Fruit fly (Drosophila melanogaster) whole organism, embryonic: ENCODE data around the gene CG16826.

ENCODE experiments used
- Atf6 ChIP-seq: fragments of 200-800 bp; sonication (Bioruptor generic); IDR thresholded peaks from 2 replicates; pipeline ENCODE4 v1.3.6; 2022; ENCODE audit warnings: missing biosample characterization, missing genetic modification characterization
- BEAF-32 ChIP-seq: fragments of 200-800 bp; sonication (Bioruptor generic); optimal IDR thresholded peaks from 3 replicates; lab custom pipeline; 2017; ENCODE audit warnings: missing biosample characterization, missing genetic modification characterization, mild to moderate bottlenecking, moderate library complexity, missing genetic modification reagents
- Bteb2 ChIP-seq: fragments of 200-800 bp; sonication (Bioruptor generic); optimal IDR thresholded peaks from 2 replicates; lab custom pipeline; 2016; ENCODE audit warnings: missing biosample characterization, missing genetic modification characterization
- CG11504 ChIP-seq: fragments of 200-800 bp; sonication (Bioruptor generic); optimal IDR thresholded peaks from 3 replicates; lab custom pipeline; 2019; ENCODE audit warnings: missing biosample characterization, mild to moderate bottlenecking, missing genetic modification characterization, moderate library complexity
- CG11696 ChIP-seq: fragments of 200-800 bp; sonication (Bioruptor generic); IDR thresholded peaks from 2 replicates; pipeline ENCODE4 v1.3.6; 2022; ENCODE audit warnings: missing biosample characterization, missing genetic modification characterization
- CG12219 ChIP-seq: fragments of 200-800 bp; sonication (Bioruptor generic); optimal IDR thresholded peaks from 3 replicates; lab custom pipeline; 2018; ENCODE audit warnings: missing biosample characterization, mild to moderate bottlenecking, missing genetic modification characterization
- CG12942 ChIP-seq: fragments of 200-800 bp; sonication (Bioruptor generic); optimal IDR thresholded peaks from 3 replicates; lab custom pipeline; 2016; ENCODE audit warnings: missing biosample characterization, missing genetic modification characterization
- CG13287 ChIP-seq: fragments of 200-800 bp; sonication (Bioruptor generic); IDR thresholded peaks from 2 replicates; pipeline ENCODE4 v1.3.6; 2022; ENCODE audit warnings: missing biosample characterization, missing genetic modification characterization; ENCODE audit not compliant: partially characterized antibody
- CG13775 ChIP-seq: fragments of 200-800 bp; sonication (Bioruptor generic); optimal IDR thresholded peaks from 3 replicates; lab custom pipeline; 2017; ENCODE audit warnings: missing biosample characterization, mild to moderate bottlenecking, missing genetic modification characterization
- CG15073 ChIP-seq: fragments of 200-800 bp; sonication (Bioruptor generic); optimal IDR thresholded peaks from 2 replicates; lab custom pipeline; 2016; ENCODE audit warnings: missing biosample characterization, missing genetic modification characterization
- CG1529 ChIP-seq: fragments of 200-800 bp; sonication (Bioruptor generic); optimal IDR thresholded peaks from 3 replicates; lab custom pipeline; 2018; ENCODE audit warnings: missing biosample characterization, missing genetic modification characterization
- CG17328 ChIP-seq: fragments of 200-800 bp; sonication (Bioruptor generic); IDR thresholded peaks from 2 replicates; pipeline ENCODE4 v1.3.6; 2022; ENCODE audit warnings: missing biosample characterization, missing genetic modification characterization
- CG18599 ChIP-seq: fragments of 200-800 bp; sonication (Bioruptor generic); optimal IDR thresholded peaks from 3 replicates; lab custom pipeline; 2017; ENCODE audit warnings: missing biosample characterization, missing genetic modification characterization, mild to moderate bottlenecking, moderate library complexity, missing genetic modification reagents
- CG31388 ChIP-seq: fragments of 200-800 bp; sonication (Bioruptor generic); optimal IDR thresholded peaks from 2 replicates; lab custom pipeline; 2016; ENCODE audit warnings: missing biosample characterization, missing genetic modification characterization
- CG3407 ChIP-seq: fragments of 200-800 bp; sonication (Bioruptor generic); optimal IDR thresholded peaks from 2 replicates; lab custom pipeline; 2018; ENCODE audit warnings: missing biosample characterization, mild to moderate bottlenecking, missing genetic modification characterization
- CG4854 ChIP-seq: fragments of 200-800 bp; sonication (Bioruptor generic); optimal IDR thresholded peaks from 2 replicates; lab custom pipeline; 2016; ENCODE audit warnings: missing biosample characterization, missing genetic modification characterization, inconsistent platforms
- CG9437 ChIP-seq: fragments of 200-800 bp; sonication (Bioruptor generic); optimal IDR thresholded peaks from 2 replicates; lab custom pipeline; 2018; ENCODE audit warnings: missing biosample characterization, mild to moderate bottlenecking, missing genetic modification characterization
- Deaf1 ChIP-seq: fragments of 200-800 bp; optimal IDR thresholded peaks from 3 replicates; lab custom pipeline; 2019; ENCODE audit warnings: missing biosample characterization, mild to moderate bottlenecking, missing genetic modification characterization, moderate library complexity
- Fer1 ChIP-seq: fragments of 200-800 bp; sonication (Bioruptor generic); optimal IDR thresholded peaks from 2 replicates; lab custom pipeline; 2017; ENCODE audit warnings: missing biosample characterization, mild to moderate bottlenecking, missing genetic modification characterization
- Fer3 ChIP-seq: fragments of 200-800 bp; sonication (Bioruptor generic); optimal IDR thresholded peaks from 2 replicates; lab custom pipeline; 2018; ENCODE audit warnings: missing biosample characterization, mild to moderate bottlenecking, missing genetic modification characterization, moderate library complexity
- Hr3 ChIP-seq: fragments of 200-800 bp; sonication (Bioruptor generic); optimal IDR thresholded peaks from 3 replicates; lab custom pipeline; 2016; ENCODE audit warnings: missing biosample characterization, missing genetic modification characterization
- Lhr ChIP-seq: fragments of 200-800 bp; sonication (Bioruptor generic); optimal IDR thresholded peaks from 3 replicates; lab custom pipeline; 2017; ENCODE audit warnings: mild to moderate bottlenecking, missing biosample characterization, missing genetic modification reagents, missing genetic modification characterization
- MTF-1 ChIP-seq: fragments of 200-800 bp; sonication (Bioruptor generic); optimal IDR thresholded peaks from 2 replicates; lab custom pipeline; 2018; ENCODE audit warnings: missing biosample characterization, mild to moderate bottlenecking, missing genetic modification characterization, borderline replicate concordance
- Nf-YC ChIP-seq: fragments of 200-800 bp; optimal IDR thresholded peaks from 3 replicates; lab custom pipeline; 2019; ENCODE audit warnings: missing biosample characterization, mild to moderate bottlenecking, missing genetic modification characterization, moderate library complexity
- Oli ChIP-seq: fragments of 200-800 bp; sonication (Bioruptor generic); optimal IDR thresholded peaks from 2 replicates; lab custom pipeline; 2018; ENCODE audit warnings: missing biosample characterization, mild to moderate bottlenecking, missing genetic modification characterization, moderate library complexity
- Rx ChIP-seq: fragments of 200-800 bp; sonication (Bioruptor generic); IDR thresholded peaks from 2 replicates; pipeline ENCODE4 v1.3.6; 2022; ENCODE audit warnings: missing biosample characterization, missing genetic modification characterization
- Side ChIP-seq: fragments of 200-800 bp; sonication (Bioruptor generic); optimal IDR thresholded peaks from 2 replicates; lab custom pipeline; 2016; ENCODE audit warnings: missing biosample characterization, missing genetic modification characterization
- Usf ChIP-seq: fragments of 200-800 bp; sonication (Bioruptor generic); optimal IDR thresholded peaks from 2 replicates; lab custom pipeline; 2017; ENCODE audit warnings: missing genotype, missing biosample characterization, missing genetic modification characterization
- az2 ChIP-seq: fragments of 200-800 bp; sonication (Bioruptor generic); optimal IDR thresholded peaks from 3 replicates; lab custom pipeline; 2016; ENCODE audit warnings: missing biosample characterization, missing genetic modification characterization
- bigmax ChIP-seq: fragments of 200-800 bp; sonication (Bioruptor generic); optimal IDR thresholded peaks from 2 replicates; lab custom pipeline; 2018; ENCODE audit warnings: missing biosample characterization, mild to moderate bottlenecking, missing genetic modification characterization
- btn ChIP-seq: fragments of 200-800 bp; sonication (Bioruptor generic); optimal IDR thresholded peaks from 2 replicates; lab custom pipeline; 2016; ENCODE audit warnings: missing biosample characterization, missing genetic modification characterization
- cwo ChIP-seq: fragments of 200-800 bp; sonication (Bioruptor generic); optimal IDR thresholded peaks from 3 replicates; lab custom pipeline; 2017; ENCODE audit warnings: missing biosample characterization, missing genetic modification characterization, mild to moderate bottlenecking, moderate library complexity, missing genetic modification reagents
- dan ChIP-seq: fragments of 200-800 bp; sonication (Bioruptor generic); IDR thresholded peaks from 2 replicates; pipeline ENCODE4 v1.3.6; 2022; ENCODE audit warnings: missing biosample characterization, missing genetic modification characterization
- dm ChIP-seq: fragments of 200-800 bp; sonication (Bioruptor generic); optimal IDR thresholded peaks from 3 replicates; lab custom pipeline; 2016; ENCODE audit warnings: missing biosample characterization, missing genetic modification characterization
- ems ChIP-seq: fragments of 200-800 bp; sonication (Bioruptor generic); optimal IDR thresholded peaks from 3 replicates; lab custom pipeline; 2016; ENCODE audit warnings: missing biosample characterization, missing genetic modification characterization
- fu2 ChIP-seq: fragments of 200-800 bp; sonication (Bioruptor generic); optimal IDR thresholded peaks from 2 replicates; lab custom pipeline; 2016; ENCODE audit warnings: missing biosample characterization, missing genetic modification characterization
- ham ChIP-seq: fragments of 200-800 bp; sonication (Bioruptor generic); IDR thresholded peaks from 2 replicates; pipeline ENCODE4 v1.3.6; 2022; ENCODE audit warnings: missing biosample characterization, missing genetic modification characterization
- ken ChIP-seq: fragments of 200-800 bp; sonication (Bioruptor generic); IDR thresholded peaks from 3 replicates; pipeline ENCODE4 v1.3.6; 2022; ENCODE audit warnings: missing biosample characterization, missing genetic modification characterization
- onecut ChIP-seq: fragments of 200-800 bp; sonication (Bioruptor generic); IDR thresholded peaks from 2 replicates; pipeline ENCODE4 v1.3.6; 2022; ENCODE audit warnings: missing biosample characterization, missing genetic modification characterization
- pum ChIP-seq: fragments of 200-800 bp; sonication (Bioruptor generic); optimal IDR thresholded peaks from 2 replicates; lab custom pipeline; 2016; ENCODE audit warnings: missing biosample characterization, missing genetic modification characterization
- ro ChIP-seq: fragments of 200-800 bp; sonication (Bioruptor generic); IDR thresholded peaks from 2 replicates; pipeline ENCODE4 v1.3.6; 2022; ENCODE audit warnings: missing biosample characterization, missing genetic modification characterization
- tll ChIP-seq, 2 experiments: fragments of 200-800 bp in 1 of 2; fragments of >200 bp in 1 of 2; sonication (Bioruptor generic) in 1 of 2; optimal IDR thresholded peaks; 2 replicates each; lab custom pipeline; 2017 to 2019; ENCODE audit warnings: missing biosample characterization in 2 of 2, missing genetic modification characterization in 2 of 2, mild to moderate bottlenecking in 1 of 2, moderate library complexity in 1 of 2
- trem ChIP-seq: fragments of 200-800 bp; optimal IDR thresholded peaks from 3 replicates; lab custom pipeline; 2019; ENCODE audit warnings: missing biosample characterization, mild to moderate bottlenecking, missing genetic modification characterization, moderate library complexity
- unpg ChIP-seq: fragments of 200-800 bp; sonication (Bioruptor generic); optimal IDR thresholded peaks from 3 replicates; lab custom pipeline; 2018; ENCODE audit warnings: missing biosample characterization, mild to moderate bottlenecking, missing genetic modification characterization, moderate library complexity
- wdn ChIP-seq: fragments of 200-800 bp; sonication (Bioruptor generic); IDR thresholded peaks from 2 replicates; pipeline ENCODE4 v1.3.6; 2022; ENCODE audit warnings: missing biosample characterization, missing genetic modification characterization
- yki ChIP-seq: fragments of >200 bp; optimal IDR thresholded peaks from 3 replicates; lab custom pipeline; 2018
- zen ChIP-seq: fragments of 200-800 bp; sonication (Bioruptor generic); optimal IDR thresholded peaks from 3 replicates; lab custom pipeline; 2018; ENCODE audit warnings: missing biosample characterization, mild to moderate bottlenecking, missing genetic modification characterization, moderate library complexity
- zf30C ChIP-seq: fragments of 200-800 bp; sonication (Bioruptor generic); optimal IDR thresholded peaks from 3 replicates; lab custom pipeline; 2018; ENCODE audit warnings: missing biosample characterization, mild to moderate bottlenecking, missing genetic modification characterization
- zfh2 ChIP-seq: fragments of 200-800 bp; sonication (Bioruptor generic); optimal IDR thresholded peaks from 2 replicates; lab custom pipeline; 2016; ENCODE audit warnings: missing biosample characterization, missing genetic modification characterization

The CG16826 gene

dm6 chr2L:13373435-13374242, 26.1 kb downstream of the CG16826 start, which contains the start of the genes Bdp1 and CG6565 (continued):
- peak; percentile 86 for TF ChIP-seq wdn (GFP tag; lab: Robert Waterston, UW)
- peak; percentile 94 for TF ChIP-seq CG3407 (GFP tag; lab: Kevin White, UChicago)
- peak; percentile 96 for TF ChIP-seq Oli (tag; lab: Kevin White, UChicago)
- TF ChIP-seq CG9437 (GFP tag; lab: Kevin White, UChicago): peak; percentile 94
- peak; percentile 96 for TF ChIP-seq zen (tag; lab: Kevin White, UChicago)
- peak; percentile 70 for TF ChIP-seq BEAF-32 (GFP tag; lab: Kevin White, UChicago)
- peak; percentile 97 for TF ChIP-seq CG4854
- peak; percentile 98 for TF ChIP-seq az2 (GFP tag; lab: Kevin White, UChicago)
- TF ChIP-seq Usf (GFP tag; lab: Kevin White, UChicago): peak; percentile 97
- TF ChIP-seq ro (GFP tag; lab: Robert Waterston, UW): peak; percentile 90
- peak; percentile 90 for TF ChIP-seq CG17328 (GFP tag; lab: Robert Waterston, UW)
- peak; percentile 96 for TF ChIP-seq btn (GFP tag; lab: Kevin White, UChicago)
- peak; percentile 57 for TF ChIP-seq CG11696
- TF ChIP-seq Hr3 (GFP tag; lab: Kevin White, UChicago): peak; percentile 99
- peak; percentile 19 for TF ChIP-seq bigmax
- TF ChIP-seq zf30C (GFP tag; lab: Kevin White, UChicago): peak; percentile 93
- peak; percentile 96 for TF ChIP-seq Atf6 (GFP tag; lab: Robert Waterston, UW)
- peak; percentile 54 to 94 for TF ChIP-seq tll (GFP tag; optimal IDR thresholded peaks at IDR 0.05; lab: Kevin White, UChicago)
- TF ChIP-seq ken (GFP tag; lab: Robert Waterston, UW): peak; percentile 95
- peak; percentile 93 for TF ChIP-seq Rx (GFP tag; lab: Robert Waterston, UW)
- peak; percentile 95 for TF ChIP-seq CG11504 (tag; lab: Kevin White, UChicago)
- peak; percentile 84 for TF ChIP-seq Nf-YC (tag; lab: Kevin White, UChicago)
- peak; percentile 98 for TF ChIP-seq ems (GFP tag; lab: Kevin White, UChicago)
- peak; percentile 85 for TF ChIP-seq CG15073 (GFP tag; lab: Kevin White, UChicago)
- TF ChIP-seq Side (GFP tag; lab: Kevin White, UChicago): peak; percentile 98
- TF ChIP-seq dan: peak; percentile 93
- TF ChIP-seq CG12219 (GFP tag; lab: Kevin White, UChicago): peak; percentile 82
- TF ChIP-seq Lhr (GFP tag; lab: Kevin White, UChicago): peak; percentile 93
- peak; percentile 98 for TF ChIP-seq CG12942
- TF ChIP-seq zfh2: peak; percentile 99
- peak; percentile 95 for TF ChIP-seq CG18599 (GFP tag; lab: Kevin White, UChicago)
- peak; percentile 94 for TF ChIP-seq Fer3 (tag; lab: Kevin White, UChicago)
- peak; percentile 95 for TF ChIP-seq CG1529 (GFP tag; lab: Kevin White, UChicago)
- peak; percentile 73 for TF ChIP-seq Deaf1 (tag; lab: Kevin White, UChicago)
- TF ChIP-seq unpg (GFP tag; lab: Kevin White, UChicago): peak; percentile 94
- TF ChIP-seq CG31388 (GFP tag; lab: Kevin White, UChicago): peak; percentile 95
- peak; percentile 78 for TF ChIP-seq trem (tag; lab: Kevin White, UChicago)
- TF ChIP-seq ham: peak; percentile 81
- peak; percentile 59 for TF ChIP-seq MTF-1 (GFP tag; lab: Kevin White, UChicago)
- peak; percentile 92 for TF ChIP-seq cwo (GFP tag; lab: Kevin White, UChicago)
- TF ChIP-seq Fer1 (GFP tag; lab: Kevin White, UChicago): peak; percentile 95
- TF ChIP-seq yki (lab: Kevin White, UChicago): no peak
- peak; percentile 99 for TF ChIP-seq dm (GFP tag; lab: Kevin White, UChicago)
- TF ChIP-seq CG13775 (GFP tag; lab: Kevin White, UChicago): peak; percentile 99
- TF ChIP-seq CG13287 (GFP tag; lab: Robert Waterston, UW): peak; percentile 44; the same call in 1 of the 2 replicates
- peak; percentile 78 for TF ChIP-seq onecut
- peak; percentile 98 for TF ChIP-seq Bteb2
- peak; percentile 99 for TF ChIP-seq fu2 (GFP tag; lab: Kevin White, UChicago)
- TF ChIP-seq pum (GFP tag; lab: Kevin White, UChicago): peak; percentile 99
